Worm (Caenorhabditis elegans) whole organism, L1 larva: ENCODE measurements around the gene Y102A11A.5.

Experiments used
- aha-1 ChIP-seq: fragments of 150-350 bp; optimal IDR thresholded peaks from 2 replicates; lab custom pipeline; 2014; ENCODE audit warnings: missing biosample characterization, missing genetic modification characterization
- aly-2 ChIP-seq: fragments of 150-350 bp; optimal IDR thresholded peaks from 2 replicates; lab custom pipeline; 2014; ENCODE audit warnings: missing biosample characterization, missing genetic modification characterization
- ama-1 ChIP-seq: fragments of 150-350 bp; optimal IDR thresholded peaks from 2 replicates; lab custom pipeline; 2014
- elt-3 ChIP-seq, 6 experiments: fragments of 150-350 bp in 1 of 6; sonication (generic microtip); optimal IDR thresholded peaks; 2 replicates each; lab custom pipeline; 2017 to 2018; ENCODE audit warnings: missing biosample characterization in 6 of 6, missing genetic modification characterization in 6 of 6, inconsistent platforms in 1 of 6
- lin-15B ChIP-seq: fragments of 150-350 bp; sonication (generic microtip); optimal IDR thresholded peaks from 3 replicates; lab custom pipeline; 2014; ENCODE audit warnings: missing biosample characterization, missing genetic modification characterization
- lin-39 ChIP-seq: fragments of 150-350 bp; optimal IDR thresholded peaks from 2 replicates; lab custom pipeline; 2014; ENCODE audit warnings: missing biosample characterization, missing genetic modification reagents, missing genetic modification characterization
- nhr-11 ChIP-seq: fragments of 150-350 bp; optimal IDR thresholded peaks from 2 replicates; lab custom pipeline; 2014; ENCODE audit warnings: missing biosample characterization, missing genetic modification characterization
- nhr-76 ChIP-seq: sonication (generic microtip); optimal IDR thresholded peaks from 2 replicates; lab custom pipeline; 2017; ENCODE audit warnings: missing biosample characterization, missing genetic modification characterization
- nhr-77 ChIP-seq: fragments of 150-350 bp; optimal IDR thresholded peaks from 2 replicates; lab custom pipeline; 2014; ENCODE audit warnings: missing biosample characterization, missing genetic modification characterization
- snpc-4 ChIP-seq: fragments of 150-350 bp; optimal IDR thresholded peaks from 2 replicates; lab custom pipeline; 2014; ENCODE audit warnings: missing biosample characterization, missing genetic modification characterization
- unc-62 ChIP-seq: fragments of 150-350 bp; optimal IDR thresholded peaks from 2 replicates; lab custom pipeline; 2014; ENCODE audit warnings: missing biosample characterization, missing genetic modification reagents, missing genetic modification characterization

ce11 chrX:2075169-2075568, 43.8 kb upstream of the Y102A11A.5 start:
- TF ChIP-seq lin-15B (tag; lab: Kevin White, UChicago) (no peak), unc-62 (GFP tag; lab: Kevin White, UChicago) (no peak), nhr-77 (tag; lab: Kevin White, UChicago) (no peak), snpc-4 (tag; lab: Kevin White, UChicago) (no peak), aly-2 (tag; lab: Kevin White, UChicago) (no peak), elt-3 (tag; optimal IDR thresholded peaks at IDR 0.05; lab: Kevin White, UChicago) (peak in 1 of 6 experiments; percentile 43), ama-1 (lab: Kevin White, UChicago) (no peak), aha-1 (no peak), nhr-11 (tag; lab: Kevin White, UChicago) (no peak), nhr-76 (tag; lab: Kevin White, UChicago) (no peak), lin-39 (tag; lab: Kevin White, UChicago) (no peak)
